Fruit fly (Drosophila melanogaster) whole organism, embryonic: Measurements from ENCODE around the gene SppL.

ENCODE experiments used
- Atf-2 ChIP-seq: fragments of 200-800 bp; sonication (Bioruptor generic); optimal IDR thresholded peaks from 2 replicates; lab custom pipeline; 2016; ENCODE audit warnings: missing biosample characterization, missing genetic modification characterization
- Bdp1 ChIP-seq: fragments of 200-800 bp; sonication (Bioruptor generic); optimal IDR thresholded peaks from 3 replicates; lab custom pipeline; 2016; ENCODE audit warnings: missing biosample characterization, missing genetic modification characterization
- C15 ChIP-seq: fragments of 200-800 bp; sonication (Bioruptor generic); IDR thresholded peaks from 3 replicates; pipeline ENCODE4 v1.3.6; 2022; ENCODE audit warnings: missing biosample characterization, missing genetic modification characterization
- CG10267 ChIP-seq: fragments of 200-800 bp; sonication (Bioruptor generic); optimal IDR thresholded peaks from 2 replicates; lab custom pipeline; 2018; ENCODE audit warnings: missing biosample characterization, mild to moderate bottlenecking, missing genetic modification characterization, moderate library complexity
- CG10431 ChIP-seq: fragments of 200-800 bp; sonication (Bioruptor generic); optimal IDR thresholded peaks from 3 replicates; lab custom pipeline; 2018; ENCODE audit warnings: missing biosample characterization, mild to moderate bottlenecking, missing genetic modification characterization
- CG10959 ChIP-seq: fragments of 200-800 bp; sonication (Bioruptor generic); IDR thresholded peaks from 2 replicates; pipeline ENCODE4 v1.3.6; 2022; ENCODE audit warnings: missing biosample characterization, missing genetic modification characterization
- CG13424 ChIP-seq: fragments of 200-800 bp; sonication (Bioruptor generic); optimal IDR thresholded peaks from 2 replicates; lab custom pipeline; 2019; ENCODE audit warnings: missing biosample characterization, mild to moderate bottlenecking, missing genetic modification characterization, moderate library complexity
- CG15696 ChIP-seq: fragments of 200-800 bp; sonication (Bioruptor generic); optimal IDR thresholded peaks from 2 replicates; lab custom pipeline; 2019; ENCODE audit warnings: missing biosample characterization, mild to moderate bottlenecking, missing genetic modification characterization, moderate library complexity
- CG1603 ChIP-seq: fragments of 200-800 bp; sonication (Bioruptor generic); optimal IDR thresholded peaks from 2 replicates; lab custom pipeline; 2019; ENCODE audit warnings: missing biosample characterization, mild to moderate bottlenecking, missing genetic modification characterization, moderate library complexity
- CG16863 ChIP-seq: fragments of 200-800 bp; sonication (Bioruptor generic); optimal IDR thresholded peaks from 3 replicates; lab custom pipeline; 2016; ENCODE audit warnings: missing biosample characterization, missing genetic modification characterization
- CG17359 ChIP-seq: fragments of 200-800 bp; sonication (Bioruptor generic); optimal IDR thresholded peaks from 3 replicates; lab custom pipeline; 2018; ENCODE audit warnings: missing biosample characterization, mild to moderate bottlenecking, missing genetic modification characterization, moderate library complexity
- CG17385 ChIP-seq: fragments of 200-800 bp; sonication (Bioruptor generic); optimal IDR thresholded peaks from 3 replicates; lab custom pipeline; 2018; ENCODE audit warnings: missing biosample characterization, mild to moderate bottlenecking, missing genetic modification characterization
- CG2116 ChIP-seq: fragments of 200-800 bp; sonication (Bioruptor generic); optimal IDR thresholded peaks from 3 replicates; lab custom pipeline; 2018; ENCODE audit warnings: missing biosample characterization, mild to moderate bottlenecking, missing genetic modification characterization
- CG2678 ChIP-seq: fragments of 200-800 bp; sonication (Bioruptor generic); optimal IDR thresholded peaks from 3 replicates; lab custom pipeline; 2019; ENCODE audit warnings: missing biosample characterization, mild to moderate bottlenecking, missing genetic modification characterization, moderate library complexity
- CG30431 ChIP-seq: fragments of 200-800 bp; sonication (Bioruptor generic); optimal IDR thresholded peaks from 2 replicates; lab custom pipeline; 2017; ENCODE audit warnings: missing biosample characterization, missing genetic modification characterization
- CG3163 ChIP-seq: fragments of 200-800 bp; sonication (Bioruptor generic); optimal IDR thresholded peaks from 3 replicates; lab custom pipeline; 2016; ENCODE audit warnings: missing biosample characterization, missing genetic modification characterization
- CG34224 ChIP-seq: fragments of 200-800 bp; sonication (Bioruptor generic); IDR thresholded peaks from 3 replicates; pipeline ENCODE4 v1.3.6; 2022; ENCODE audit warnings: missing biosample characterization, missing genetic modification characterization; ENCODE audit not compliant: partially characterized antibody
- CG4424 ChIP-seq: fragments of 200-800 bp; sonication (Bioruptor generic); optimal IDR thresholded peaks from 3 replicates; lab custom pipeline; 2016; ENCODE audit warnings: missing biosample characterization, missing genetic modification characterization
- CG7271 ChIP-seq: fragments of 200-800 bp; sonication (Bioruptor generic); optimal IDR thresholded peaks from 2 replicates; lab custom pipeline; 2018; ENCODE audit warnings: missing biosample characterization, mild to moderate bottlenecking, missing genetic modification characterization, moderate library complexity
- CG7786 ChIP-seq: fragments of 200-800 bp; sonication (Bioruptor generic); optimal IDR thresholded peaks from 2 replicates; lab custom pipeline; 2016; ENCODE audit warnings: missing biosample characterization, missing genetic modification characterization
- CG7987 ChIP-seq: fragments of 200-800 bp; sonication (Bioruptor generic); optimal IDR thresholded peaks from 2 replicates; lab custom pipeline; 2018; ENCODE audit warnings: missing biosample characterization, mild to moderate bottlenecking, missing genetic modification characterization, moderate library complexity
- Deaf1 ChIP-seq: fragments of 200-800 bp; optimal IDR thresholded peaks from 3 replicates; lab custom pipeline; 2019; ENCODE audit warnings: missing biosample characterization, mild to moderate bottlenecking, missing genetic modification characterization, moderate library complexity
- Ets65A ChIP-seq: fragments of 200-800 bp; sonication (Bioruptor generic); peaks from one replicate; lab custom pipeline; 2016; ENCODE audit warnings: missing biosample characterization, missing genetic modification characterization
- Fer1 ChIP-seq: fragments of 200-800 bp; sonication (Bioruptor generic); optimal IDR thresholded peaks from 2 replicates; lab custom pipeline; 2017; ENCODE audit warnings: missing biosample characterization, mild to moderate bottlenecking, missing genetic modification characterization
- Fer3 ChIP-seq: fragments of 200-800 bp; sonication (Bioruptor generic); optimal IDR thresholded peaks from 2 replicates; lab custom pipeline; 2018; ENCODE audit warnings: missing biosample characterization, mild to moderate bottlenecking, missing genetic modification characterization, moderate library complexity
- Lhr ChIP-seq: fragments of 200-800 bp; sonication (Bioruptor generic); optimal IDR thresholded peaks from 3 replicates; lab custom pipeline; 2017; ENCODE audit warnings: mild to moderate bottlenecking, missing biosample characterization, missing genetic modification reagents, missing genetic modification characterization
- Neu2 ChIP-seq: fragments of 200-800 bp; sonication (Bioruptor generic); optimal IDR thresholded peaks from 3 replicates; lab custom pipeline; 2016; ENCODE audit warnings: missing biosample characterization, missing genetic modification characterization, borderline replicate concordance
- Oli ChIP-seq: fragments of 200-800 bp; sonication (Bioruptor generic); optimal IDR thresholded peaks from 2 replicates; lab custom pipeline; 2018; ENCODE audit warnings: missing biosample characterization, mild to moderate bottlenecking, missing genetic modification characterization, moderate library complexity
- Side ChIP-seq: fragments of 200-800 bp; sonication (Bioruptor generic); optimal IDR thresholded peaks from 2 replicates; lab custom pipeline; 2016; ENCODE audit warnings: missing biosample characterization, missing genetic modification characterization
- Sry-β ChIP-seq: fragments of 200-800 bp; sonication (Bioruptor generic); optimal IDR thresholded peaks from 2 replicates; lab custom pipeline; 2018; ENCODE audit warnings: missing biosample characterization, mild to moderate bottlenecking, missing genetic modification characterization, moderate library complexity
- YL-1 ChIP-seq: fragments of 200-800 bp; sonication (Bioruptor generic); optimal IDR thresholded peaks from 3 replicates; lab custom pipeline; 2017; ENCODE audit warnings: missing biosample characterization, mild to moderate bottlenecking, missing genetic modification characterization
- ac ChIP-seq: fragments of 200-800 bp; sonication (Bioruptor generic); optimal IDR thresholded peaks from 3 replicates; lab custom pipeline; 2017; ENCODE audit warnings: missing biosample characterization, mild to moderate bottlenecking, missing genetic modification characterization
- cwo ChIP-seq: fragments of 200-800 bp; sonication (Bioruptor generic); optimal IDR thresholded peaks from 3 replicates; lab custom pipeline; 2017; ENCODE audit warnings: missing biosample characterization, missing genetic modification characterization, mild to moderate bottlenecking, moderate library complexity, missing genetic modification reagents
- esg ChIP-seq: fragments of 200-800 bp; sonication (Bioruptor generic); conservative IDR thresholded peaks from 2 replicates; pipeline ENCODE4 v1.3.6; 2022; ENCODE audit warnings: missing biosample characterization, missing genetic modification characterization
- fd102C ChIP-seq: fragments of 200-800 bp; sonication (Bioruptor generic); optimal IDR thresholded peaks from 2 replicates; lab custom pipeline; 2018; ENCODE audit warnings: missing biosample characterization, mild to moderate bottlenecking, missing genetic modification characterization, moderate library complexity
- gcm2 ChIP-seq: fragments of 200-800 bp; sonication (Bioruptor generic); optimal IDR thresholded peaks from 2 replicates; lab custom pipeline; 2016; ENCODE audit warnings: missing biosample characterization, missing genetic modification characterization
- gsb ChIP-seq: fragments of 200-800 bp; sonication (Bioruptor generic); IDR thresholded peaks from 2 replicates; pipeline ENCODE4 v1.3.6; 2022; ENCODE audit warnings: missing biosample characterization, missing genetic modification characterization
- ind ChIP-seq: fragments of 200-800 bp; sonication (Bioruptor generic); optimal IDR thresholded peaks from 3 replicates; lab custom pipeline; 2016; ENCODE audit warnings: missing biosample characterization, missing genetic modification characterization
- kni ChIP-seq: fragments of 200-800 bp; sonication (Bioruptor generic); optimal IDR thresholded peaks from 3 replicates; lab custom pipeline; 2017; ENCODE audit warnings: mild to moderate bottlenecking, missing biosample characterization, missing genetic modification reagents, missing genetic modification characterization
- nmo ChIP-seq: fragments of 200-800 bp; sonication (Bioruptor generic); optimal IDR thresholded peaks from 2 replicates; lab custom pipeline; 2018; ENCODE audit warnings: missing biosample characterization, mild to moderate bottlenecking, missing genetic modification characterization, moderate library complexity
- onecut ChIP-seq: fragments of 200-800 bp; sonication (Bioruptor generic); IDR thresholded peaks from 2 replicates; pipeline ENCODE4 v1.3.6; 2022; ENCODE audit warnings: missing biosample characterization, missing genetic modification characterization
- sens-2 ChIP-seq: fragments of 200-800 bp; sonication (Bioruptor generic); IDR thresholded peaks from 2 replicates; pipeline ENCODE4 v1.3.6; 2022; ENCODE audit warnings: missing biosample characterization, missing genetic modification characterization
- sqz ChIP-seq: fragments of 200-800 bp; sonication (Bioruptor generic); optimal IDR thresholded peaks from 3 replicates; lab custom pipeline; 2018; ENCODE audit warnings: missing biosample characterization, mild to moderate bottlenecking, missing genetic modification characterization
- stc ChIP-seq: fragments of 200-800 bp; sonication (Bioruptor generic); IDR thresholded peaks from 2 replicates; pipeline ENCODE4 v1.3.6; 2022; ENCODE audit warnings: missing biosample characterization, missing genetic modification characterization
- tgo ChIP-seq: fragments of 200-800 bp; sonication (Bioruptor generic); IDR thresholded peaks from 3 replicates; pipeline ENCODE4 v1.3.6; 2022; ENCODE audit warnings: missing biosample characterization, missing genetic modification characterization
- tin ChIP-seq: fragments of 200-800 bp; sonication (Bioruptor generic); optimal IDR thresholded peaks from 3 replicates; lab custom pipeline; 2016; ENCODE audit warnings: missing biosample characterization, missing genetic modification characterization
- tio ChIP-seq: fragments of 200-800 bp; sonication (Bioruptor generic); optimal IDR thresholded peaks from 2 replicates; lab custom pipeline; 2017; ENCODE audit warnings: missing biosample characterization, missing genetic modification characterization, inconsistent platforms
- unc-4 ChIP-seq: fragments of 200-800 bp; sonication (Bioruptor generic); IDR thresholded peaks from 2 replicates; pipeline ENCODE4 v1.3.6; 2022; ENCODE audit warnings: missing biosample characterization, missing genetic modification characterization; ENCODE audit not compliant: partially characterized antibody
- unpg ChIP-seq: fragments of 200-800 bp; sonication (Bioruptor generic); optimal IDR thresholded peaks from 3 replicates; lab custom pipeline; 2018; ENCODE audit warnings: missing biosample characterization, mild to moderate bottlenecking, missing genetic modification characterization, moderate library complexity
- wor ChIP-seq: fragments of 200-800 bp; sonication (Bioruptor generic); IDR thresholded peaks from 2 replicates; pipeline ENCODE4 v1.3.6; 2022; ENCODE audit warnings: missing biosample characterization, missing genetic modification characterization

Gene SppL

dm6 chr3R:25884301-25884700 is 2.5 kb downstream of the SppL start (continued):
- TF ChIP-seq Oli (tag; lab: Kevin White, UChicago) (peak; percentile 72), CG17385 (GFP tag; lab: Kevin White, UChicago) (peak; percentile 63), cwo (GFP tag; lab: Kevin White, UChicago) (peak; percentile 28), wor (no peak), sqz (GFP tag; lab: Kevin White, UChicago) (peak; percentile 45), nmo (GFP tag; lab: Kevin White, UChicago) (peak; percentile 84), Atf-2 (GFP tag; lab: Kevin White, UChicago) (peak; percentile 11), CG2116 (GFP tag; lab: Kevin White, UChicago) (peak; percentile 33), CG4424 (GFP tag; lab: Kevin White, UChicago) (peak; percentile 72), CG15696 (peak; percentile 41), Ets65A (GFP tag; lab: Kevin White, UChicago) (no peak), esg (peak; percentile 27; the same call in 1 of the 2 replicates), CG10267 (tag; lab: Kevin White, UChicago) (peak; percentile 79), Sry-β (GFP tag; lab: Kevin White, UChicago) (no peak), Fer1 (GFP tag; lab: Kevin White, UChicago) (no peak), Deaf1 (tag; lab: Kevin White, UChicago) (peak; percentile 38), C15 (GFP tag; lab: Robert Waterston, UW) (no peak), Lhr (GFP tag; lab: Kevin White, UChicago) (peak; percentile 8), Bdp1 (GFP tag; lab: Kevin White, UChicago) (no peak), CG34224 (no peak), ind (GFP tag; lab: Kevin White, UChicago) (peak; percentile 50), fd102C (GFP tag; lab: Kevin White, UChicago) (peak; percentile 14), CG30431 (GFP tag; lab: Kevin White, UChicago) (no peak), CG2678 (tag; lab: Kevin White, UChicago) (peak; percentile 80), CG1603 (tag; lab: Kevin White, UChicago) (no peak), tin (GFP tag; lab: Kevin White, UChicago) (peak; percentile 33), CG7271 (tag; lab: Kevin White, UChicago) (peak; percentile 51), CG16863 (GFP tag; lab: Kevin White, UChicago) (peak; percentile 20), Fer3 (tag; lab: Kevin White, UChicago) (peak; percentile 54), stc (GFP tag; lab: Robert Waterston, UW) (peak; percentile 71; the same call in 1 of the 2 replicates), tio (GFP tag; lab: Kevin White, UChicago) (no peak), gcm2 (GFP tag; lab: Kevin White, UChicago) (no peak)

- TF ChIP-seq CG10959 (GFP tag; lab: Robert Waterston, UW): peak; percentile 43
- peak; percentile 18 for TF ChIP-seq YL-1
- TF ChIP-seq Side (GFP tag; lab: Kevin White, UChicago): peak; percentile 35
- peak; percentile 56 for TF ChIP-seq CG7987 (GFP tag; lab: Kevin White, UChicago)
- peak; percentile 6 for TF ChIP-seq CG3163 (GFP tag; lab: Kevin White, UChicago)
- peak; percentile 80 for TF ChIP-seq CG10431 (GFP tag; lab: Kevin White, UChicago)
- no peak for TF ChIP-seq unc-4
- peak; percentile 29; the same call in 1 of the 2 replicates for TF ChIP-seq onecut (GFP tag; lab: Robert Waterston, UW)
- TF ChIP-seq CG16863 (GFP tag; lab: Kevin White, UChicago): no peak
- peak; percentile 34 for TF ChIP-seq fd102C (GFP tag; lab: Kevin White, UChicago)
- peak; percentile 68 for TF ChIP-seq ac
- TF ChIP-seq sens-2 (GFP tag; lab: Robert Waterston, UW): peak; percentile 77
- TF ChIP-seq tgo (GFP tag; lab: Robert Waterston, UW): no peak
- TF ChIP-seq Neu2: no peak
- TF ChIP-seq ind (GFP tag; lab: Kevin White, UChicago): no peak
- TF ChIP-seq gsb: no peak
- TF ChIP-seq CG7786 (GFP tag; lab: Kevin White, UChicago): no peak
- TF ChIP-seq kni (GFP tag; lab: Kevin White, UChicago): peak; percentile 90
- TF ChIP-seq CG17359: peak; percentile 5
- TF ChIP-seq unpg (GFP tag; lab: Kevin White, UChicago): peak; percentile 44
- peak; percentile 22 for TF ChIP-seq CG13424 (tag; lab: Kevin White, UChicago)
Observed at dm6 chr3R:25885136-25885535, 3.4 kb downstream of the SppL start.
